Worm (Caenorhabditis elegans) whole organism, midembryonic: ENCODE data around the gene C04G6.2.

ENCODE experiments used
- T22C8.4 ChIP-seq: fragments of 200-800 bp; sonication (Bioruptor generic); IDR thresholded peaks from 2 replicates; pipeline ENCODE4 v1.3.6; 2022; ENCODE audit warnings: missing genetic modification characterization, missing compliant biosample characterization
- cog-1 ChIP-seq: sonication (generic microtip); optimal IDR thresholded peaks from 2 replicates; lab custom pipeline; 2016; ENCODE audit warnings: missing genetic modification characterization, missing compliant biosample characterization
- flt-1 ChIP-seq: fragments of 200-800 bp; sonication (Bioruptor generic); IDR thresholded peaks from 2 replicates; pipeline ENCODE4 v1.3.6; 2022; ENCODE audit warnings: missing genetic modification characterization, missing compliant biosample characterization
- klf-2 ChIP-seq: fragments of 200-800 bp; sonication (Bioruptor generic); conservative IDR thresholded peaks from 2 replicates; pipeline ENCODE4 v1.3.6; 2022; ENCODE audit warnings: missing genetic modification reagents, missing genetic modification characterization, missing compliant biosample characterization
- med-1 ChIP-seq: sonication (generic microtip); optimal IDR thresholded peaks from 2 replicates; lab custom pipeline; 2017; ENCODE audit warnings: missing genetic modification characterization, mild to moderate bottlenecking, missing compliant biosample characterization, antibody characterized with exemption, missing genetic modification reagents; ENCODE audit not compliant: insufficient read depth
- ref-1 ChIP-seq: fragments of 200-800 bp; sonication (Bioruptor generic); conservative IDR thresholded peaks from 2 replicates; pipeline ENCODE4 v1.3.6; 2022; ENCODE audit warnings: missing genetic modification reagents, missing genetic modification characterization, missing compliant biosample characterization
- tab-1 ChIP-seq: fragments of 200-800 bp; sonication (Bioruptor generic); IDR thresholded peaks from 2 replicates; pipeline ENCODE4 v1.3.6; 2022; ENCODE audit warnings: missing genetic modification characterization, missing compliant biosample characterization
- ztf-23 ChIP-seq: fragments of 200-800 bp; sonication (Bioruptor generic); IDR thresholded peaks from 2 replicates; pipeline ENCODE4 v1.3.6; 2022; ENCODE audit warnings: missing genetic modification reagents, missing genetic modification characterization, missing compliant biosample characterization
- ztf-29 ChIP-seq: fragments of 200-800 bp; sonication (Bioruptor generic); IDR thresholded peaks from 2 replicates; pipeline ENCODE4 v1.3.6; 2022; ENCODE audit warnings: missing genetic modification reagents, missing genetic modification characterization, missing compliant biosample characterization

Gene C04G6.2

DNA sequence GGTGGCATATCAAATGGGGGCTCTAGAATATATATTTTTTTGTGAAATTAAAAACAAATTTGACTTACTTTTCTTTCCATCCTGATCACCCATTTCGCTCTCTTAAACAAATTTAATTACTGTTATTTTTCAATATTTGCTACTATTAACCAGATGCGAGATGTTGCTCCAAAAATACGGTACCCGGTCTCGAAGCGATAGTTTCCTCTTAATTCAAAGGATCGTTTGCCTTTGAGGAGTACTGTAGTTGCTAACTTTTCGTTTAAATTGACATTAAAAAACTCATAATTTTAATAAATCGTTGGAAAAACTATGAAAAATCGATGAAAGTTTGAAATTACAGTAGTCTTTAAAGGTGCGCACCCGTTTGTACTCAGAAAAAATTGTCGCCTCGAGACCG lies 9.7 kb upstream of the C04G6.2 start, which contains the start of gene C04G6.4:
TSS of gene C04G6.4 (minus strand) at position 101 of the 400 bp plus-strand sequence.
- TF ChIP-seq cog-1 (tag; lab: Kevin White, UChicago) (no peak), ztf-23 (GFP tag; lab: Robert Waterston, UW) (no peak), flt-1 (GFP tag; lab: Robert Waterston, UW) (no peak), med-1 (GFP tag; lab: Kevin White, UChicago) (no peak), ztf-29 (GFP tag; lab: Robert Waterston, UW) (no peak), ref-1 (GFP tag; lab: Robert Waterston, UW) (no peak), T22C8.4 (no peak), tab-1 (GFP tag; lab: Robert Waterston, UW) (no peak), klf-2 (GFP tag; lab: Robert Waterston, UW) (no peak)

DNA sequence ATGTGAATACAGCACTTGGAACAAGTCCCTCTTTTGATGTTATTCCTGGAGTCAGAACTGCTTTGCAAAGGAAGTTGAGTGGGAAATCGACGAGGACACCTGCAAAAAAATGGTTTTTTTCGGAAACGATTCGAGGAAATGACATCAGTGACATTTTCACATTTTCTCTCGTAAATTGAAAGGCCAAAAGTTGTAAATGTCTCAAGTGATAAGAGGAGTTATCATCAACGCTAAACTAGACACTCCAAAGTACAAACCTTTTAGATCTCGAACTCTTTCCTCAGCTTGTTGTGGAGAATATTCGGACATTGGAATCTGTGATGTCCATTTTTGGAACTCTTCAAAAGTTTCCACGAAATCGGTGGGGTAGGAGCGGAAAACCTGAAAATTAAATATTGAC lies 8.8 kb upstream of the C04G6.2 start:
- no peak for TF ChIP-seq med-1 (GFP tag; lab: Kevin White, UChicago)
- no peak for TF ChIP-seq T22C8.4
- no peak for TF ChIP-seq flt-1 (GFP tag; lab: Robert Waterston, UW)
- TF ChIP-seq cog-1 (tag; lab: Kevin White, UChicago): no peak
- no peak for TF ChIP-seq ztf-23 (GFP tag; lab: Robert Waterston, UW)

DNA sequence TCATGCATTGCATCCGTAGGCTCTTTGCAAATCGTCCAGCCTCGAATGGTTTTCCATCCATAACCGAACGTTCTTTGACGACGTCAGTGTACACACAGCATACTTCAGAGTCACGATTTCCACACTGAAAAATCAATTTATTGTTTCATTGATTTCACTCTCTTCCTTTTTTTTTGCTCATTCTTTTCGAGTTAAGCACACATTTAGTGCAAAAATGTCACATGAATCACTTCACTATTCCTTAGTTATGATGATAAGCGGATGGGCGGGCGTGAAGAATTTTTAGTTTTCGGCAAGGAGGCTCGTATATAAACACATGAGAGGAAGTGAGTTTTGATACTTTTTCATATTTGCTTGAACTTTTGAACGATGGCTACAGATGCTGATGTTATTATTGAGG lies 7.6 kb upstream of the C04G6.2 start, which contains the start of gene txt-9:
TSS of gene txt-9 (plus strand) at position 336 of the 400 bp plus-strand sequence.
- TF ChIP-seq tab-1 (GFP tag; lab: Robert Waterston, UW) (no peak), ztf-29 (GFP tag; lab: Robert Waterston, UW) (no peak), cog-1 (tag; lab: Kevin White, UChicago) (no peak), flt-1 (GFP tag; lab: Robert Waterston, UW) (no peak), klf-2 (GFP tag; lab: Robert Waterston, UW) (no peak), ref-1 (GFP tag; lab: Robert Waterston, UW) (no peak), ztf-23 (GFP tag; lab: Robert Waterston, UW) (no peak), med-1 (GFP tag; lab: Kevin White, UChicago) (no peak), T22C8.4 (no peak)

DNA sequence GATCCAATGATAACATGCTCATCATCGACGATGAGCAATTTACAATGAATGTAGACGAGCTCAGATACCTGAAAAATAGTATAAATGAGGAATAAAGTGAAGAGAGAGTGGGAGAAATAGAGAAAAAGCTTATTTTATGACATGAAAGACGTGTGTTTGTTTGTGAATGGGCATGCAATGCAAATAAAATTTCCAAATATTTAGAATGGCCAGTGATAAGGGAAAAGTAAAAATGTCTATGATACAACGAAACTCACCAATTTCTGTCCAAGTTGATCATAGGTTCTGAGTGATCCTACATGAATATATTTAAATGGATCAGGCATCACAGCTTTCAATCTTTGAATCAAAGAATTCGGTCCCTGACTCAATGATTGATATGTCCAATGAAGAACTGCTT lies 6.9 kb upstream of the C04G6.2 start:
- no peak for TF ChIP-seq klf-2 (GFP tag; lab: Robert Waterston, UW)
- no peak for TF ChIP-seq T22C8.4
- TF ChIP-seq med-1 (GFP tag; lab: Kevin White, UChicago): no peak
- no peak for TF ChIP-seq ref-1 (GFP tag; lab: Robert Waterston, UW)
- no peak for TF ChIP-seq ztf-29 (GFP tag; lab: Robert Waterston, UW)
- TF ChIP-seq cog-1 (tag; lab: Kevin White, UChicago): no peak
- no peak for TF ChIP-seq tab-1 (GFP tag; lab: Robert Waterston, UW)
- no peak for TF ChIP-seq ztf-23 (GFP tag; lab: Robert Waterston, UW)
- TF ChIP-seq flt-1 (GFP tag; lab: Robert Waterston, UW): no peak

DNA sequence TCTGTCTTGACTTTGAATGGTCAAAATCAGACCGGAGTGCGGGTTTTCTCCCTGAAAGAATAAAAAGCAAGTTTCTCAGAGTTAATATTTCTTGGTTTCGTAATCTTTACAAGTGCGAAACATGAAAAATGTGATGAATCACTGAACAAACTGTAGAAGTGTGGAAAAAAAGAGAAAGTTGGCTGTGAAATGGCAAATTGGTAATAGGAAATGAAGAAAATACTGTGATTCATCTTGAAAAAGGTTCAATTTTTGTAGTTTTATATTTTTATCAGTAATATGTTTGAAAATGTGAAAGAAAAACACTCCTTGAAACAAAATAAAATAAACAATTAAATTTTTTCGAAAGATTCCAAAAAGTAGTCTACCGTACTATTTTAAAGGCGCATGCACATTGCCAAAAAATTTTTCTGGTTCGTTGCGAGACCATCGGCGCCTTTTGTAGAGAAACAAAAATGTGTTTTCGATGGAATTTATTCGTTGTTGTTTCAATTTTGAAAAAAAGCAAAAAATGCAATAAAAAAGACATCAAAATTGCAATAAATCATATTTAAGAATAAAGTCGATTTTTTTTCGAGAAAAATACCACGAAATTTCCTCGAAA lies 1.3 kb upstream of the C04G6.2 start, which contains the start of gene pld-1:
TSS of gene pld-1 (minus strand) at position 51 of the 604 bp plus-strand sequence.
- TF ChIP-seq tab-1 (GFP tag; lab: Robert Waterston, UW) (no peak), klf-2 (GFP tag; lab: Robert Waterston, UW) (no peak), T22C8.4 (no peak)

DNA sequence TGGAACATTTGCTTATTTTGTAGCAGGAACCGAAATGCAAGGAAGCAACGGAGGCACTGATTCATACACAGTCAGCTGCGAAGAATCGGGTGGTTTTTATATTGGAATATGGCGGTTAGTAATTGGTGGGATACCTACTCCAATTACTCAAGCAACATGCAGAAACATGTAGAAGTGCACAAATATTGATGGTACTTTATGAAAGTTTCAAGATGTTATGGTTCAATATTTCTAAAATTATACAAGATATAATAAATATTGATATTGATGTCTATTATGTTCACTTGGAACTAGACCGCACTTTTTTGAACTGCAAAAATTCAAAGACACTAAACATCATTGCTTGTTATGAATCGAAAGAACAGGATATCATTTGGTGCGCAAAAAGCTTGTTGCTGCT lies 914 bp downstream of the C04G6.2 start, which contains the start of gene C04G6.13:
TSS of gene C04G6.13 (plus strand) at position 301 of the 400 bp plus-strand sequence.
- TF ChIP-seq flt-1 (GFP tag; lab: Robert Waterston, UW): no peak
- TF ChIP-seq ztf-23 (GFP tag; lab: Robert Waterston, UW): no peak
- no peak for TF ChIP-seq ztf-29 (GFP tag; lab: Robert Waterston, UW)
- TF ChIP-seq cog-1 (tag; lab: Kevin White, UChicago): no peak
- no peak for TF ChIP-seq med-1 (GFP tag; lab: Kevin White, UChicago)
- no peak for TF ChIP-seq T22C8.4
- TF ChIP-seq klf-2 (GFP tag; lab: Robert Waterston, UW): no peak
- no peak for TF ChIP-seq tab-1 (GFP tag; lab: Robert Waterston, UW)
- TF ChIP-seq ref-1 (GFP tag; lab: Robert Waterston, UW): no peak

DNA sequence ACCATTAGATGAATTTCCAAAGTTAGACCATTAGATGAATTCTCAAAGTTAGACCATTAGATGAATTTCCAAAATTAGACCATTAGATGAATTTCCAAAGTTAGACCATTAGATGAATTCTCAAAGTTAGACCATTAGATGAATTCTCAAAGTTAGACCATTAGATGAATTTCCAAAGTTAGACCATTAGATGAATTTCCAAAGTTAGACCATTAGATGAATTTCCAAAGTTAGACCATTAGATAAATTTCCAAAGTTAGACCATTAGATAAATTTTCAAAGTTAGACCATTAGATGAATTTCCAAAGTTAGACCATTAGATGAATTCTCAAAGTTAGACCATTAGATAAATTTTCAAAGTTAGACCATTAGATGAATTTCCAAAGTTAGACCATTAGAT lies 4.4 kb downstream of the C04G6.2 start:
- TF ChIP-seq tab-1 (GFP tag; lab: Robert Waterston, UW) (peak; percentile 85), ref-1 (GFP tag; lab: Robert Waterston, UW) (peak; percentile 99), flt-1 (GFP tag; lab: Robert Waterston, UW) (peak; percentile 88), ztf-29 (GFP tag; lab: Robert Waterston, UW) (peak; percentile 57; the same call in 1 of the 2 replicates), klf-2 (GFP tag; lab: Robert Waterston, UW) (peak; percentile 98), ztf-23 (GFP tag; lab: Robert Waterston, UW) (peak; percentile 98)

DNA sequence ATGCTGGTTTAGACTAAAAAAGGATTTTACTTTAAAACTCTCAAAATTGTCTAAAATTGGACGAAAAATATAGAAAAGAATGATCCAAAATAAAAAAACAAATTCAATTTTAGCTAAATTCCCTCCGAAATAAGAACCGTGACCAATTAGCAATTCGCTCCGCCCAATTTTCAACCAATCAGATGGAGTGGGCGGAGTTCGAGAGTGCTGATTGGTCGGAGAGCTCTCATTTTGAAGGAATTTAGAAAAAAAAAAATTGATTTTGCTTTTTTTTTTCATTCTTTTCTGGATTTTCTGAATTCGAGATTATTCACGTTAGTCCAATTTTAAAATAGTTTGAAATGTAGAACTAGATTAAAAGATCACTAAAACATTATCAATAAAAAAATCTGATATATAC lies 6.0 kb downstream of the C04G6.2 start:
- TF ChIP-seq T22C8.4 (no peak), med-1 (GFP tag; lab: Kevin White, UChicago) (no peak), cog-1 (tag; lab: Kevin White, UChicago) (no peak), tab-1 (GFP tag; lab: Robert Waterston, UW) (no peak), flt-1 (GFP tag; lab: Robert Waterston, UW) (no peak), ztf-29 (GFP tag; lab: Robert Waterston, UW) (no peak), ref-1 (GFP tag; lab: Robert Waterston, UW) (no peak), klf-2 (GFP tag; lab: Robert Waterston, UW) (no peak), ztf-23 (GFP tag; lab: Robert Waterston, UW) (no peak)

DNA sequence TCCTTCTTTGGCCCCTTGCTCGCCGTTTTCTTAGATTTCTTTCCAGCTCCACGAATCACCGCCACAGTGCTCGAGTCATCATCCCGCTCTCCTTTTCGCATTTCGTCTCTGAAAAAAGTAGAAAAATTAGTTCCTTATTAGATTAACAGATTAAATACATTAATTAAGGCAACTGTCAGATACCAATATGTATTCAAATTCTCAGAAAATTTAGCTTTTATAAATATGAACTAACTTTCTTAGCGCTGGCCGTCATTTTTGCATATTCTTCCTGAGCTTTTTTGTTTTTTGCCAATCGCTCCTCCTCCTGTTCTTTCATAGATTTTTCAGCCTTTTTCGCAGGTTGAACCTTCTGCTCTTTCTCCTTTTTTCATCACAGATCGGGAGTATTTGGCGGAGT lies 6.6 kb downstream of the C04G6.2 start, which contains the start of gene C04G6.6:
TSS of gene C04G6.6 (minus strand) at position 101 of the 400 bp plus-strand sequence.
- TF ChIP-seq med-1 (GFP tag; lab: Kevin White, UChicago) (no peak), klf-2 (GFP tag; lab: Robert Waterston, UW) (no peak), cog-1 (tag; lab: Kevin White, UChicago) (no peak), tab-1 (GFP tag; lab: Robert Waterston, UW) (no peak)
